Fruit fly (Drosophila melanogaster): Measurements from ENCODE around the gene ValRS-m.

ValRS-m gene

DNA sequence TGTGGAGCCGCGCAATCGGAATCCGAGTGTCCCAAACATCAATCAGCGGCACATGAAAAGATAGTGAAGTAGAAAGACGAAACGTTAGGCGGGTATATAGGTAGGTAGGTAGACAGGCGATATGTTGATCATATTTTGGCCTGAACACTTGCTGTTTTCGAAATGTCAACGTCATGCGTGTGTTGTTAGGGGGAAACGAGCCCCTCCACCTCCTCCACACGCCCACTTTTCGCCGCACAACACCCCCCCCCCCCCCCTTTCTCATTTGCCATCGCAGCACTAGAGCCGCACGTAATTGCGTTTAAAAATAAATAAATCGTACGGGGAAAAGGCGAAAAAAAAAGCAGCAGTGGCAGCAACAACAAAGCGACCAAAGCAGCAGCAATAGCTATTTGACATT is 14.7 kb downstream of the ValRS-m start:
- TF ChIP-seq CG12768 (GFP tag; optimal IDR thresholded peaks at IDR 0.05): no peak
- no peak for TF ChIP-seq Clk (GFP tag; optimal IDR thresholded peaks at IDR 0.05)
- TF ChIP-seq CG7101 (tag; optimal IDR thresholded peaks at IDR 0.05): no peak
- TF ChIP-seq CG7045 (GFP tag; optimal IDR thresholded peaks at IDR 0.05): no peak
- TF ChIP-seq CG1620 (GFP tag; optimal IDR thresholded peaks at IDR 0.05): no peak
- no peak for TF ChIP-seq CG11617 (GFP tag; optimal IDR thresholded peaks at IDR 0.05)
- TF ChIP-seq cnc (optimal IDR thresholded peaks at IDR 0.05): no peak
- TF ChIP-seq toe (GFP tag; optimal IDR thresholded peaks at IDR 0.05): no peak
- TF ChIP-seq ovo (GFP tag; optimal IDR thresholded peaks at IDR 0.05): no peak
- no peak for TF ChIP-seq kay (GFP tag; ENCODE audit: borderline replicate concordance)
- TF ChIP-seq Hr96 (GFP tag; optimal IDR thresholded peaks at IDR 0.05): no peak

dm6 chr3L:8947848-8948494 is 16.6 kb downstream of the ValRS-m start:
- no peak for TF ChIP-seq bab1 (GFP tag; optimal IDR thresholded peaks at IDR 0.05)
- no peak for TF ChIP-seq CG12768 (GFP tag; optimal IDR thresholded peaks at IDR 0.05)
- no peak for TF ChIP-seq cnc (optimal IDR thresholded peaks at IDR 0.05)
- TF ChIP-seq Crg-1 (GFP tag; optimal IDR thresholded peaks at IDR 0.05): no peak
- no peak for TF ChIP-seq toe (GFP tag; optimal IDR thresholded peaks at IDR 0.05)
- no peak for TF ChIP-seq Clk (GFP tag; optimal IDR thresholded peaks at IDR 0.05)
- no peak for TF ChIP-seq Mnt (GFP tag; optimal IDR thresholded peaks at IDR 0.05)
- TF ChIP-seq CG7045 (GFP tag; optimal IDR thresholded peaks at IDR 0.05): no peak
- TF ChIP-seq CG11617 (GFP tag; optimal IDR thresholded peaks at IDR 0.05): no peak
- no peak for TF ChIP-seq CG7101 (tag; optimal IDR thresholded peaks at IDR 0.05)

DNA sequence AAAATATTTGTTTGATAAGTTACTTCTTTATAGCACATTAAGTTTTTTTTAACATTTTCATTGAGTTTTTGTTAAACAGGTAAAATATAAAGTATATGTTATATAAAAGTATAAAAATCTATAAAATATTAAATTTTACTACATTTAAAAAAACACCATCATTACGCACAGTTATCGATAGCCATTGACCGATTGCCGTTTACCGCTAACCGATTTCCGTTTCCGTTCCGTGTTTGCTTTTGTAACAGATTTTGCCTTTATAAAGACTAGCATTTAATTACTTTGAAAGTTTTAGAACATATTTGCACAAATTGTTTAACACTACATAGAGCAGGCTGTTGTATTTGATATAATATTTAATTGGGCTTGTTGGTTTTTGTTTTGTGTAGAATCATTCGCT is 24.9 kb downstream of the ValRS-m start:
- TF ChIP-seq CG7045 (GFP tag; optimal IDR thresholded peaks at IDR 0.05): no peak
- TF ChIP-seq Clk (GFP tag; optimal IDR thresholded peaks at IDR 0.05): no peak
- no peak for TF ChIP-seq ovo (GFP tag; optimal IDR thresholded peaks at IDR 0.05)
- no peak for TF ChIP-seq pad (GFP tag; optimal IDR thresholded peaks at IDR 0.05)
- no peak for TF ChIP-seq CG14711 (tag; optimal IDR thresholded peaks at IDR 0.05)
- TF ChIP-seq CG5204 (GFP tag; optimal IDR thresholded peaks at IDR 0.05): no peak
- no peak for TF ChIP-seq CG7101 (tag; optimal IDR thresholded peaks at IDR 0.05)
- TF ChIP-seq Crg-1 (GFP tag; optimal IDR thresholded peaks at IDR 0.05): no peak
- TF ChIP-seq Hr96 (GFP tag; optimal IDR thresholded peaks at IDR 0.05): no peak
- no peak for TF ChIP-seq CG12768 (GFP tag; optimal IDR thresholded peaks at IDR 0.05)
- no peak for TF ChIP-seq tj (GFP tag; optimal IDR thresholded peaks at IDR 0.05)
- TF ChIP-seq CG11617 (GFP tag; optimal IDR thresholded peaks at IDR 0.05): no peak
- no peak for TF ChIP-seq cic (GFP tag; optimal IDR thresholded peaks at IDR 0.05)
- TF ChIP-seq Mnt (GFP tag; optimal IDR thresholded peaks at IDR 0.05): no peak
- no peak for TF ChIP-seq cnc (optimal IDR thresholded peaks at IDR 0.05)
- TF ChIP-seq toe (GFP tag; optimal IDR thresholded peaks at IDR 0.05): no peak

DNA sequence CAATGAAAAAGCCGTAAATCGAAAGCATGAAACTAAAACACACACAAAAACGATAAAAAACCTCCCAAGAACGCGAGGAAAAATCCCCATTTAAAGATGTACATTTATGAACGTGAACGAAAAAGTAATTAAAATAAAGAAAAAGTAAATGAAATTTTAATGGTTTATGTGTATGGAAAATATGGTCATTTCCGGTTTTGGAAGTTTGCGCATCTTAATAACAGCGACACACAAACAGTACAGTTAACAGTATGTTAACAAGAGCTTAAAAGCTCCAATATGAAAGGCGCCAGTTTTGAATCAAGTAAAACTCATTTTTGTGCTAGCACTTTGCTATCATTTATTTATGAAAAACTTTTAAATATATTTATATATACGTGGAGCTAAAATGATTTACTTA is 32.7 kb downstream of the ValRS-m start:
- TF ChIP-seq kay (GFP tag; ENCODE audit: borderline replicate concordance) (peak; percentile 86), CG7045 (GFP tag; optimal IDR thresholded peaks at IDR 0.05) (no peak), Crg-1 (GFP tag; optimal IDR thresholded peaks at IDR 0.05) (no peak), bab1 (GFP tag; optimal IDR thresholded peaks at IDR 0.05) (peak; percentile 60)

dm6 chr3L:8929527-8929926 is 35.0 kb downstream of the ValRS-m start:
- TF ChIP-seq ovo (GFP tag; optimal IDR thresholded peaks at IDR 0.05) (no peak), cic (GFP tag; optimal IDR thresholded peaks at IDR 0.05) (no peak), Clk (GFP tag; optimal IDR thresholded peaks at IDR 0.05) (no peak), CG14711 (tag; optimal IDR thresholded peaks at IDR 0.05) (no peak), CG1620 (GFP tag; optimal IDR thresholded peaks at IDR 0.05) (no peak), Crg-1 (GFP tag; optimal IDR thresholded peaks at IDR 0.05) (no peak), CG33017 (tag; optimal IDR thresholded peaks at IDR 0.05) (no peak), pad (GFP tag; optimal IDR thresholded peaks at IDR 0.05) (no peak)

DNA sequence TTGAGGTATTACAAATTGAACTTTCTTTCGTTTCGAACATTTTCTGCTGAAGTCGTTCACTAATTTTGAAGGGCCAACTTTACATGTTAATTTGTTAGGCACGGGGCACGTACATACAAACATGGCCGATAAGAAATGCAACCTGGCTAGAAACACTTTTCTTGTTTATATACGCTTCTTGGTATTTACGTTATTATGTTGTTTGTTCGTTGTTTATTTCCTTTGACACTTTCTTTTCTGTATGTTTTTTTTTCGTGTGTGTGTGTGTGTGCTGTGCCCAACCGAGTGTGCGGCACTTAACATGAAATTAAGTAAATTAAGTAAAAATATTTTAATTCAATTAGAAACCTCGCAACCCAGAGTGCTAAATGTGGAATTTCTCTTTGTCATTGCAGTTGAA is 38.9 kb downstream of the ValRS-m start:
- no peak for TF ChIP-seq Crg-1 (GFP tag; optimal IDR thresholded peaks at IDR 0.05)
- TF ChIP-seq Hr96 (GFP tag; optimal IDR thresholded peaks at IDR 0.05): no peak
- no peak for TF ChIP-seq CG33017 (tag; optimal IDR thresholded peaks at IDR 0.05)
- peak; percentile 12 for TF ChIP-seq kay (GFP tag; ENCODE audit: borderline replicate concordance)

- TF ChIP-seq CG7101 (tag; optimal IDR thresholded peaks at IDR 0.05) (no peak), kay (GFP tag; ENCODE audit: borderline replicate concordance) (no peak), CG33017 (tag; optimal IDR thresholded peaks at IDR 0.05) (no peak), Mnt (GFP tag; optimal IDR thresholded peaks at IDR 0.05) (no peak), Hr96 (GFP tag; optimal IDR thresholded peaks at IDR 0.05) (no peak), tj (GFP tag; optimal IDR thresholded peaks at IDR 0.05) (no peak), CG5204 (GFP tag; optimal IDR thresholded peaks at IDR 0.05) (no peak), ovo (GFP tag; optimal IDR thresholded peaks at IDR 0.05) (no peak), toe (GFP tag; optimal IDR thresholded peaks at IDR 0.05) (no peak), cic (GFP tag; optimal IDR thresholded peaks at IDR 0.05) (no peak), bab1 (GFP tag; optimal IDR thresholded peaks at IDR 0.05) (no peak), cnc (optimal IDR thresholded peaks at IDR 0.05) (no peak), CG7045 (GFP tag; optimal IDR thresholded peaks at IDR 0.05) (no peak), CG12768 (GFP tag; optimal IDR thresholded peaks at IDR 0.05) (no peak)
Measured at dm6 chr3L:8924999-8925398, 39.6 kb downstream of the ValRS-m start.
